Worm (Caenorhabditis elegans): Measurements from ENCODE around the gene srh-265.

DNA sequence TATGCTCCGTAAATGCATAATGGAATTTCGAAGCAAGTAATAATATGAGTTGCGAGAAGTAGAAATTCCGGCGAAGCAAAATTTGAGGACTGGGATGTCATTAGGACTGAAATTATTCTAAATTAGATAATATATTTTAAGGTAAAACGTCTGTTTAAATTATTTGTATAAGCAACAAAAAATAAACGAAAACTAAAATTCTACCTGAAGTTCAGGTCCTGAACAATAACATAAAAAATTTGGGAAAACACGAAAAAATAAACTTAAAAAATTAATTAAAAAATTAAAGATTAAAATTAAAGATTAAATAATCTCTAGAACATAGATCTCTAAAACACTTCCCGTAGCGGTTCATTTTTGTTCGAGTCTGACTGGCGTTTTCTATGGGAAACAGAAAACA, 36.2 kb upstream of the srh-265 start, which contains the start of gene srh-251:
- TF ChIP-seq dmd-4 (tag; optimal IDR thresholded peaks at IDR 0.05) (no peak), nhr-10 (tag; optimal IDR thresholded peaks at IDR 0.05) (no peak), unc-55 (GFP tag; optimal IDR thresholded peaks at IDR 0.05) (no peak), nhr-12 (tag; optimal IDR thresholded peaks at IDR 0.05) (no peak), skn-1 (tag; optimal IDR thresholded peaks at IDR 0.05) (no peak), elt-3 (tag; optimal IDR thresholded peaks at IDR 0.05) (no peak), R02D3.7 (tag; optimal IDR thresholded peaks at IDR 0.05) (no peak), unc-39 (tag; optimal IDR thresholded peaks at IDR 0.05) (no peak), F13H6.1 (tag; optimal IDR thresholded peaks at IDR 0.05) (no peak), ceh-16 (tag; optimal IDR thresholded peaks at IDR 0.05) (no peak), ama-1 (optimal IDR thresholded peaks at IDR 0.05) (no peak)

Data from whole organism, L2 larva.